Worm (Caenorhabditis elegans) whole organism, midembryonic: ENCODE data around the gene clec-129.

Experiments
- T22C8.4 ChIP-seq: fragments of 200-800 bp; sonication (Bioruptor generic); IDR thresholded peaks from 2 replicates; pipeline ENCODE4 v1.3.6; 2022; ENCODE audit warnings: missing genetic modification characterization, missing compliant biosample characterization
- cog-1 ChIP-seq: sonication (generic microtip); optimal IDR thresholded peaks from 2 replicates; lab custom pipeline; 2016; ENCODE audit warnings: missing genetic modification characterization, missing compliant biosample characterization
- flt-1 ChIP-seq: fragments of 200-800 bp; sonication (Bioruptor generic); IDR thresholded peaks from 2 replicates; pipeline ENCODE4 v1.3.6; 2022; ENCODE audit warnings: missing genetic modification characterization, missing compliant biosample characterization
- klf-2 ChIP-seq: fragments of 200-800 bp; sonication (Bioruptor generic); conservative IDR thresholded peaks from 2 replicates; pipeline ENCODE4 v1.3.6; 2022; ENCODE audit warnings: missing genetic modification reagents, missing genetic modification characterization, missing compliant biosample characterization
- med-1 ChIP-seq: sonication (generic microtip); optimal IDR thresholded peaks from 2 replicates; lab custom pipeline; 2017; ENCODE audit warnings: missing genetic modification characterization, mild to moderate bottlenecking, missing compliant biosample characterization, antibody characterized with exemption, missing genetic modification reagents; ENCODE audit not compliant: insufficient read depth
- ref-1 ChIP-seq: fragments of 200-800 bp; sonication (Bioruptor generic); conservative IDR thresholded peaks from 2 replicates; pipeline ENCODE4 v1.3.6; 2022; ENCODE audit warnings: missing genetic modification reagents, missing genetic modification characterization, missing compliant biosample characterization
- tab-1 ChIP-seq: fragments of 200-800 bp; sonication (Bioruptor generic); IDR thresholded peaks from 2 replicates; pipeline ENCODE4 v1.3.6; 2022; ENCODE audit warnings: missing genetic modification characterization, missing compliant biosample characterization
- ztf-23 ChIP-seq: fragments of 200-800 bp; sonication (Bioruptor generic); IDR thresholded peaks from 2 replicates; pipeline ENCODE4 v1.3.6; 2022; ENCODE audit warnings: missing genetic modification reagents, missing genetic modification characterization, missing compliant biosample characterization
- ztf-29 ChIP-seq: fragments of 200-800 bp; sonication (Bioruptor generic); IDR thresholded peaks from 2 replicates; pipeline ENCODE4 v1.3.6; 2022; ENCODE audit warnings: missing genetic modification reagents, missing genetic modification characterization, missing compliant biosample characterization

Gene clec-129

ce11 chrII:3553453-3553852, 17.8 kb upstream of the clec-129 start, which contains the start of gene dnc-3:
Gene dnc-3 (plus strand): TSS chrII:3553724.
- TF ChIP-seq cog-1 (tag; lab: Kevin White, UChicago), result peak; percentile 27
- no peak for TF ChIP-seq ref-1

- no peak for TF ChIP-seq ztf-23 (GFP tag; lab: Robert Waterston, UW)
- TF ChIP-seq ref-1, result no peak
- TF ChIP-seq cog-1 (tag; lab: Kevin White, UChicago), result no peak
- TF ChIP-seq T22C8.4, result no peak
- no peak for TF ChIP-seq med-1 (GFP tag; lab: Kevin White, UChicago)
- no peak for TF ChIP-seq klf-2
- no peak for TF ChIP-seq tab-1 (GFP tag; lab: Robert Waterston, UW)
- TF ChIP-seq ztf-29, result no peak
- no peak for TF ChIP-seq flt-1
These were observed 16.6 kb upstream of the clec-129 start for ce11 chrII:3554673-3555072.

DNA sequence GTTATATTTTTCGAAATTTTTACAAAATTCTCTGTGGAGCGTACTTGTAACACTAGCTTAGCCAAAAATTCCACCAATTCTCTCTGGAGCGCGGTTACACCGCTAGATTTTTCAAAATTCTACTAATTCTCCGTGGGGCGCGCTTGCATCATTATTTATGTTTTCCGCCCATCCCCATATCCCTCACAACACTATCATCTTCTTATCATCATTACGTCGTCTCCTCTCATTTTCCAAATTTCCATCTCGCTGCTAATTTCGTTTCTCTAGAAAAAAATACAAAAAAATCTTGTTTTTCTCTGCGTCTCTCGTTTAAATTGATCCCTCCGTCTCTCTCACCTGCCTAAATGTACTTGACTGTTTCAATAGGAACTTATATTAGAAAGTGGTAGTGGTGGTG, 16.0 kb upstream of the clec-129 start:
- TF ChIP-seq ztf-29, result no peak
- no peak for TF ChIP-seq med-1 (GFP tag; lab: Kevin White, UChicago)
- TF ChIP-seq tab-1 (GFP tag; lab: Robert Waterston, UW), result no peak
- no peak for TF ChIP-seq cog-1 (tag; lab: Kevin White, UChicago)
- TF ChIP-seq ztf-23 (GFP tag; lab: Robert Waterston, UW), result no peak
- TF ChIP-seq ref-1, result no peak
- TF ChIP-seq T22C8.4, result no peak
- TF ChIP-seq flt-1, result no peak
- no peak for TF ChIP-seq klf-2

DNA sequence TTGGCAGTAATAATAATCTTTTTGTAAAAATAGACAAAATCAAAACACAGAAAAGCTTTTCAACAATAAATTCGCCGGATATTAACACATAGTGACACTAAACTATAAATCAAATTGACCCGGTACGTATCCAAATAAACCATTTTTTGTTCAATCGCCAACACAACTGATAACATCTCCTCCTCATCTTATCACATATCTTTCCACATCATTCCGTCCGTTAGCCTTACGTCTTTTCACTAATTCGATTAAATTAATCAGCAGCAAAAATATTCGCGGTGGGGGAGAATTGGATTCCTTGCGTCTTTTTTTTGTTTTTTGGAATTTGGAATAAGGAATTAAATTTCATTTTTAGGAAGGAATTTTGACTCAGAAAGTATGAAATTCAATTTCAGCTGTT, 14.7 kb upstream of the clec-129 start:
- TF ChIP-seq cog-1 (tag; lab: Kevin White, UChicago) (no peak), ztf-23 (GFP tag; lab: Robert Waterston, UW) (no peak), T22C8.4 (no peak), med-1 (GFP tag; lab: Kevin White, UChicago) (no peak)

DNA sequence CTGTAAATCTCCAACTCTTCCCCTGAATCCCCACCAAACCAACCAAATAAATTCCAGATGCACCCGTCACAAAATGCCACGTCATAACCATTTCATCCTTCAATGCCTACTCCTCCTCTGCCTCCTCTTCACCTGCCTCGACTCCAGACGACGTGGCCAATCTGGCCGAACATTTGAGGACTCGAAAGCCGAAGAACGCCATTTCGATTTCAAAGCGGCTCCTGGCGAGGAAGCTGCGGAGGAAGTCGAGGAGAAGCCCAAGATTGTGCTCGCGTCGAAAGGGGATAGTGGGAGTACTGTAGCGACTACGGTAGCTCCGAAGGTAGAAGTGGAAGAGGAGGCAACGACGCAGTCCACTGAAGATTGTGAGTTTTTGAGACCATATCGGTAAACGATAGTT, 13.9 kb upstream of the clec-129 start, which contains the start of gene lgc-45:
Gene lgc-45, plus strand, starts transcription at position 56 of the 400 bp plus-strand sequence.
- TF ChIP-seq ztf-23 (GFP tag; lab: Robert Waterston, UW) (no peak), tab-1 (GFP tag; lab: Robert Waterston, UW) (no peak), klf-2 (no peak), ref-1 (no peak)

DNA sequence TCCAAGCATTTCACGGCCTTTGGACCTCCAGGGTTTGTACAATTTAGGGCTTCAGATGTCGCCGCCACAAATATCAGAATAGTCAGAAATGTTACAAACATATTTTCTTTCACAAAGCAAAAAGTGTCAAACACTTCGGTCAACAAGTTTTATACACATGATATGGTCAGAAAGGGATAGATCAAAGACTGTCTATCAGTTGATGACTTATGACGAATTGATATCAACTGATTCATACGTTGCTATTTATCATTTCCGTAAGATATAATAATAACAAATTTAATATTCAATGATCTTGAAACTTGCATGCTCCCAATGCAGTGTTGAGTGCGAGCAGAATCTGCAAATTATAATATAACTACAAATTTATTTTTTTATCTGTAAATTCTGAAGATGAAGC, 10.7 kb upstream of the clec-129 start, which contains the start of gene W10G11.1:
Gene W10G11.1, minus strand, starts transcription at position 101 of the 400 bp plus-strand sequence.
- TF ChIP-seq flt-1 (no peak), tab-1 (GFP tag; lab: Robert Waterston, UW) (no peak), cog-1 (tag; lab: Kevin White, UChicago) (no peak), med-1 (GFP tag; lab: Kevin White, UChicago) (no peak), ztf-29 (no peak), klf-2 (no peak), T22C8.4 (no peak), ref-1 (no peak), ztf-23 (GFP tag; lab: Robert Waterston, UW) (no peak)

DNA sequence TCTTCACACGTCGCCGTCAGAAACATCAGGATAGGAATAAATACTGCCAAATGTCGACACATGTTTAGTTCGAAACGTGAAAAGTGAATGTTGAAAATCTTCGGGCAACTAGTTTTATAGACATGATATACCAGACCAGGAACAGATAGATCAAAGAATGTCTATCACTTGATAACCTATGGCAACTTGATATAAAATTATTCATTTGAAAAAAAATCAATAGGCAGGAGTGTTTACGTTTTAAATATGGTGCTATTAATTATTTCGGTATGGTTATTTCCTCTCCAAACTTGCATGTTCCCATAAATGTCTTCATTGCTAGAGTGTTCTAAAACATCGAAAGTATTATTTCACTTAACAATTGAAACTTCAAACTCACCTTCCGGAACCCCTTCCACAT, 9.7 kb upstream of the clec-129 start, which contains the start of gene W10G11.2:
Gene W10G11.2, minus strand, starts transcription at position 101 of the 400 bp plus-strand sequence.
- no peak for TF ChIP-seq flt-1
- no peak for TF ChIP-seq klf-2
- no peak for TF ChIP-seq med-1 (GFP tag; lab: Kevin White, UChicago)
- TF ChIP-seq ztf-23 (GFP tag; lab: Robert Waterston, UW), result no peak
- no peak for TF ChIP-seq ref-1
- no peak for TF ChIP-seq cog-1 (tag; lab: Kevin White, UChicago)
- TF ChIP-seq tab-1 (GFP tag; lab: Robert Waterston, UW), result no peak
- no peak for TF ChIP-seq T22C8.4
- no peak for TF ChIP-seq ztf-29

DNA sequence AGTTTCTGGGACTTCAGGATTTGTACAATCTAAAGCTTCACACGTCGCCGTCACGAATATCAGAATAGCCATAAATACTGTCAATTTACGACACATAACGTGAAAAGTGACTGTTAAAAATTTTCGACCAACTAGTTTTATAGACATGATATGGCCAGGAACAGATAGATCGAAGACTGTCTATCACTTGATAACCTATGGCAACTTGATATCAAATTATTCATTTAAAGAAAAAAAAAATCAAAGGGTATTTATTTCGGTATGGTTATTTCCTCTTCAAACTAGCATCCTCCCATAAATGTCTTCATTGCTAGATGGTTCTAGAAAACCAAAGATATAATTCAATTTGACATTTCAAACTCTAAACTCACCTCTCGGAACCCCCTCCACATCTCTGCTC, 8.9 kb upstream of the clec-129 start, which contains the start of gene W10G11.3:
Gene W10G11.3, minus strand, starts transcription at position 101 of the 400 bp plus-strand sequence.
- TF ChIP-seq ztf-29 (no peak), klf-2 (no peak), flt-1 (no peak), T22C8.4 (no peak), ztf-23 (GFP tag; lab: Robert Waterston, UW) (no peak), tab-1 (GFP tag; lab: Robert Waterston, UW) (no peak), cog-1 (tag; lab: Kevin White, UChicago) (no peak), ref-1 (no peak)

DNA sequence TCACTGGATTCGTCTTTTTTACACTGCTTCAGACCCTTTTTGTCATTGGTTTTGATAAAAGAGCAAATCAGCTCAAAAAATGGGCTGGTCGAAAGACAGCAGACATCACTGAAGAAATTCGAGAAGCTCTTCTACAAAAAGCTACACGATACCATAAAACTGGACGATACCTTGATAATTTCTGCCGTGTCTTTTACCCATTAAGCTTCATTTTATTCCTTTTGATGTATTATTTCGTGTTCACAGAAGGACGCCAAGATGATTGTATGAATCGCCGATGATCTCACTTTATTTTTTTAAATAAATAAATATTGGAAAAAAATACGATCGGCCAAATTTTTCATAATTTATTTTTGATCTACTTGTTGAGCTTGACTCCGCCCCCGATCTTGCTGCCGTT, 4.2 kb upstream of the clec-129 start:
- TF ChIP-seq flt-1 (no peak), ref-1 (no peak), cog-1 (tag; lab: Kevin White, UChicago) (no peak), med-1 (GFP tag; lab: Kevin White, UChicago) (no peak), klf-2 (no peak), T22C8.4 (no peak), ztf-29 (no peak), ztf-23 (GFP tag; lab: Robert Waterston, UW) (no peak), tab-1 (GFP tag; lab: Robert Waterston, UW) (no peak)

DNA sequence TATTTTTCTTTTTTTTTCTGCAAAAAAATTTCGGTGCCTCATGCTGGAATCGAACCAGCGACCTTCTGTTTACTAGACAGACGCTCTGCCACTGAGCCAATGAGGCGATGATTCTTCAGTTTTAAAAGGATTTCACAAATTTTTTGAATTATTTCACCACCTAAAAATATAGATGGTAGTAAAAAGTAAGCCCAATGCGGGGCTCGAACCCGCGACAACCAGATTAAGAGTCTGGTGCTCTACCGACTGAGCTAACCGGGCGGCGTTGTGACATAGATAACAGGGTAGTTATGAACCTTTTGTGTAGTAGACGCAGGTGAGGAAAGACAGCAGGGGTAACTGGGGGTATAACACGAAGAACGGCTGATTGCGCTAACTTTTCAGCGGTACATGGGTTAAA, 3.7 kb upstream of the clec-129 start:
- TF ChIP-seq klf-2, result peak; percentile 64; the same call in 1 of the 2 replicates
- peak; percentile 80 for TF ChIP-seq ztf-29
- TF ChIP-seq flt-1, result peak; percentile 91
- peak; percentile 70 for TF ChIP-seq ref-1
- TF ChIP-seq ztf-23 (GFP tag; lab: Robert Waterston, UW), result peak; percentile 75; the same call in 1 of the 2 replicates
- TF ChIP-seq T22C8.4, result peak; percentile 49; the same call in 1 of the 2 replicates
- TF ChIP-seq tab-1 (GFP tag; lab: Robert Waterston, UW), result peak; percentile 77

DNA sequence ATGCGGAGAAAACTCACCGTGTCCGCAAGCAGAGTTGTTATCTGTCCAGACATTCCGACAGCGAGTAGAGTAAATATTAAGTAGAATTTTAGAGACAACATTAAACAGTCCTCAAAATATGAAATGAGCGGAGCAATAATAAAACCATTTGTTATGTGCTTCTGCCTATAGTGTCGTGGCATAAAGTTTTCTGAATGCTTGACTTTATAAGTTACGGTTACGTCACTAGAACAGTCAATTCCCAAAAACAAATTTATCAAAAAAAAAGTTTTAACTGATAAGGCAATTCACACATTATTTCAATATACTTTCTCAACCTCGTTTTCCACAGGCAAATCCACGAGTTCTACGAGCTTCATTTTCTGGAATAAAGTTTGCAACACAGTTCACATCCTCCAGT, 2.2 kb upstream of the clec-129 start, which contains the start of gene clec-127:
Gene clec-127, minus strand, starts transcription at position 101 of the 400 bp plus-strand sequence.
- TF ChIP-seq med-1 (GFP tag; lab: Kevin White, UChicago), result no peak
- TF ChIP-seq cog-1 (tag; lab: Kevin White, UChicago), result no peak
- TF ChIP-seq ref-1, result no peak
- TF ChIP-seq ztf-23 (GFP tag; lab: Robert Waterston, UW), result no peak
- no peak for TF ChIP-seq flt-1
- TF ChIP-seq ztf-29, result no peak
- TF ChIP-seq tab-1 (GFP tag; lab: Robert Waterston, UW), result no peak
- TF ChIP-seq klf-2, result no peak
- TF ChIP-seq T22C8.4, result no peak
